Worm (Caenorhabditis elegans) whole organism, L4 larva: ENCODE data around the gene Y73B6BL.14.

Source experiments
- F49E8.2 ChIP-seq: sonication (generic microtip); optimal IDR thresholded peaks from 2 replicates; lab custom pipeline; 2016; ENCODE audit warnings: missing compliant biosample characterization, mild to moderate bottlenecking, missing genetic modification characterization, borderline replicate concordance
- R02D3.7 ChIP-seq: fragments of 150-350 bp; sonication (generic microtip); optimal IDR thresholded peaks from 3 replicates; lab custom pipeline; 2014; ENCODE audit warnings: missing biosample characterization, missing genetic modification characterization
- Y5F2A.4 ChIP-seq: fragments of 200-800 bp; sonication (Bioruptor generic); optimal IDR thresholded peaks from 2 replicates; lab custom pipeline; 2018; ENCODE audit warnings: mild to moderate bottlenecking, missing genetic modification characterization, missing compliant biosample characterization
- dve-1 ChIP-seq: sonication (generic microtip); optimal IDR thresholded peaks from 2 replicates; lab custom pipeline; 2017; ENCODE audit warnings: antibody characterized with exemption, mild to moderate bottlenecking, missing genetic modification characterization, missing compliant biosample characterization; ENCODE audit not compliant: insufficient read depth
- egl-27 ChIP-seq: sonication (generic microtip); optimal IDR thresholded peaks from 3 replicates; lab custom pipeline; 2017; ENCODE audit warnings: missing biosample characterization, missing genetic modification reagents, missing genetic modification characterization
- fkh-10 ChIP-seq: fragments of 150-350 bp; optimal IDR thresholded peaks from 2 replicates; lab custom pipeline; 2014; ENCODE audit warnings: missing biosample characterization, missing genetic modification reagents, missing genetic modification characterization
- hmg-1.1 ChIP-seq: fragments of 200-800 bp; sonication (Bioruptor generic); IDR thresholded peaks from 2 replicates; pipeline ENCODE4 v1.3.6; 2022; ENCODE audit warnings: missing genetic modification reagents, missing genetic modification characterization, missing compliant biosample characterization
- lin-39 ChIP-seq: fragments of 150-350 bp; optimal IDR thresholded peaks from 2 replicates; lab custom pipeline; 2014; ENCODE audit warnings: missing biosample characterization, missing genetic modification reagents, missing genetic modification characterization
- skn-1 ChIP-seq: fragments of 150-350 bp; optimal IDR thresholded peaks from 2 replicates; lab custom pipeline; 2014; ENCODE audit warnings: missing biosample characterization, missing genetic modification characterization
- spr-1 ChIP-seq: sonication (generic microtip); optimal IDR thresholded peaks from 2 replicates; lab custom pipeline; 2016; ENCODE audit warnings: mild to moderate bottlenecking, missing genetic modification characterization, missing compliant biosample characterization
- spr-3 ChIP-seq: fragments of 200-800 bp; sonication (Bioruptor generic); optimal IDR thresholded peaks from 2 replicates; lab custom pipeline; 2018; ENCODE audit warnings: mild to moderate bottlenecking, missing genetic modification characterization, missing compliant biosample characterization

DNA sequence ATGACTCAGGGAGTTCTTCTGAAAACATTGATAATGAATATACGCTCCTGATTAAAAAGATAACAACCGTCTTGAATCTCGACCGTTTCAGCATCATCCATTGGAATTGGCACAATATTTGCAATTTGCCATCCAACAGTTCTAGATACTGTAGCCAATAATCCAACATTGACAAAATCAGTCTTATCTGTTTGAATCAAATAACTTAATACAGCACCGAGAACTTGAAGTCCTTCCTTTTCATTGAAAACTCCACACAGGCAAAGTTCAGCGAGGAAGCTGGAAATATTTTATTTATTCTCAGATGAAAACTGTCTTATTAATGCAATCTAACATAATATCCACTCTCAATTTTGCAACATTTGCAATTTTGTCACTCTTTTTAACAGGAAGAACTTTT is 29.5 kb upstream of the Y73B6BL.14 start:
- no peak for TF ChIP-seq egl-27 (tag; lab: Kevin White, UChicago)
- TF ChIP-seq spr-3 (GFP tag; lab: Kevin White, UChicago): no peak
- TF ChIP-seq lin-39 (tag; lab: Kevin White, UChicago): no peak
- TF ChIP-seq R02D3.7 (tag; lab: Kevin White, UChicago): no peak
- TF ChIP-seq F49E8.2 (tag; lab: Kevin White, UChicago): no peak
- TF ChIP-seq Y5F2A.4 (GFP tag; lab: Kevin White, UChicago): no peak
- TF ChIP-seq hmg-1.1 (GFP tag; lab: Robert Waterston, UW): no peak
- TF ChIP-seq skn-1 (tag; lab: Kevin White, UChicago): no peak
- TF ChIP-seq dve-1 (tag; lab: Kevin White, UChicago): no peak
- no peak for TF ChIP-seq fkh-10 (GFP tag; lab: Kevin White, UChicago)
- no peak for TF ChIP-seq spr-1
